Worm (Caenorhabditis elegans): ENCODE results near the gene rsp-3.

The rsp-3 gene

DNA sequence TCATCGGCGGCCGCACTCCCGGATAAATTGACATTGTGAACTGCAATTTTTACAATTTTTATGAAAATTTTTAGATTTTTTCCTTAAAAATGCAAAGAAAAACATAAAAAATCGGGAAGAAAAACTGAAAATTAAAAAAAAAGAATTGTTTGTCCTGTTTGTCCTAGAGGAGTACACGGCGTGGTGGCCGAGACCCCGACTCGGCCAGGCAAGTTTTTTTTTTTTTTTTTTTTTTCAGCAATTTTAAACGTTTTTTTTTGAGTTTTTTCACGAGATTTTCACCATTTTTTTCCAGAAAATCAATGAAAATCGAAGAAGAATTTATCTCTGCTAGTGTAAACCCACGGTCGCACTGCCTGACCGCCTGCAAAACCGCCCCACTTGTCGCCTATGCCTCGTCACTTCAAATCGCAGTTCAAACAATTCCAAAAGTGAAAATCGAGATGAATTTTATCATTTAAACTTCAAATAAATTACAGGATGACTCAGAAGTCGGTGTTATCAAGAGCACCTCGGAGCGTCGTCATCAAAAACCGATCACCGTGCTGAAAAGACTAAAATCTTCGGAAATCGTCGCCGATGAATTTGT lies 14.2 kb downstream of the rsp-3 start, which contains the start of the genes taf-7.2 and elpc-2:
TSS of gene taf-7.2 (minus strand) at position 42 of the 589 bp plus-strand sequence.
TSS of gene elpc-2 (plus strand) at position 296 of the 589 bp plus-strand sequence.
- TF ChIP-seq dao-5 (tag; optimal IDR thresholded peaks at IDR 0.05) (no peak), W03F9.2 (tag; optimal IDR thresholded peaks at IDR 0.05) (peak; percentile 24), him-1 (tag; optimal IDR thresholded peaks at IDR 0.05) (peak; percentile 15)

ce11 chrIII:12668821-12669220 lies 18.9 kb downstream of the rsp-3 start:
- TF ChIP-seq him-1 (tag; optimal IDR thresholded peaks at IDR 0.05) (no peak), dao-5 (tag; optimal IDR thresholded peaks at IDR 0.05) (no peak), W03F9.2 (tag; optimal IDR thresholded peaks at IDR 0.05) (no peak)

ce11 chrIII:12662186-12662585 lies 25.5 kb downstream of the rsp-3 start, which contains the start of gene tpst-1:
Gene tpst-1, minus strand, starts transcription at chrIII:12662286.
- TF ChIP-seq dao-5 (tag; optimal IDR thresholded peaks at IDR 0.05): no peak
- no peak for TF ChIP-seq him-1 (tag; optimal IDR thresholded peaks at IDR 0.05)
- TF ChIP-seq W03F9.2 (tag; optimal IDR thresholded peaks at IDR 0.05): no peak

DNA sequence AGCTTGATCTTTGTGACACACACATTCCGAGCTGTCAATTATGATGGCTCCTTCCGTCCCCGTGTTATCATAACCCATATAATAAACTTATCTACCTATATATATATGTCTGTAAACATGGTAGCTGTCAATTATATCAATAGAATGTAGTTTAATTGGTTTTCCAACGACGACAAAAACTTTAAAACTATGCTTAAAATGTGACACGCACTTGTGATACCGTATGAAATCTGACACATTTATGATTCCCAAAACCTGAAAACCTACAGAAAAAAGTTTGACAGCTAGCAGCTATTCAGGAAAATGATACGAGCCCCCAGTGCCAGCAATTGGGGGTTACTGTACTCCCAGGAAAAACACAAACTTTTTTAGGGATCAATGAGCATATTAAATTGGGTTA lies 29.1 kb downstream of the rsp-3 start:
- TF ChIP-seq dao-5 (tag; optimal IDR thresholded peaks at IDR 0.05) (no peak), W03F9.2 (tag; optimal IDR thresholded peaks at IDR 0.05) (no peak), him-1 (tag; optimal IDR thresholded peaks at IDR 0.05) (no peak)

DNA sequence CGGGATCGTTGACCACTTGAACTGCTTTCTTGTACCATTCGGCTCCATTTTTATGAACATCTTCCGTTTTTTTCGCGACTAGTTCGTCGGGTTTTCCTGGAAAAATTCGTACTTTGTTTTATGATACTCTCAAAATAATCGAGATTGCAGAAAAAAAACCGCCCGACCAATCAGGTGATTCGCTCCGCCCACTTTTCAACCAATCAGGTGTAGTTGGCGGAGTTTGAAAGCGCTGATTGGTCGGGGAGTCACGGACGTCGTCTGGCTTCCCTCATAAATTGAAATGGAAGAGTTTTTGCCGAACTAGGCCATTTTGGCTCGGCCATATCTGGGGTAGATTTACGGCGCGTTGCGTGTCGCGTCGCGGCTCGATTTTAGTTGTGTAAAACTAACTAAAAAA lies 35.1 kb downstream of the rsp-3 start:
- no peak for TF ChIP-seq dao-5 (tag; optimal IDR thresholded peaks at IDR 0.05)
- TF ChIP-seq W03F9.2 (tag; optimal IDR thresholded peaks at IDR 0.05): no peak
- TF ChIP-seq him-1 (tag; optimal IDR thresholded peaks at IDR 0.05): no peak

ce11 chrIII:12651946-12652345 lies 35.8 kb downstream of the rsp-3 start:
- TF ChIP-seq him-1 (tag; optimal IDR thresholded peaks at IDR 0.05) (no peak), dao-5 (tag; optimal IDR thresholded peaks at IDR 0.05) (no peak), W03F9.2 (tag; optimal IDR thresholded peaks at IDR 0.05) (no peak)

ce11 chrIII:12644669-12645068 lies 43.1 kb downstream of the rsp-3 start:
- TF ChIP-seq dao-5 (tag; optimal IDR thresholded peaks at IDR 0.05): no peak

DNA sequence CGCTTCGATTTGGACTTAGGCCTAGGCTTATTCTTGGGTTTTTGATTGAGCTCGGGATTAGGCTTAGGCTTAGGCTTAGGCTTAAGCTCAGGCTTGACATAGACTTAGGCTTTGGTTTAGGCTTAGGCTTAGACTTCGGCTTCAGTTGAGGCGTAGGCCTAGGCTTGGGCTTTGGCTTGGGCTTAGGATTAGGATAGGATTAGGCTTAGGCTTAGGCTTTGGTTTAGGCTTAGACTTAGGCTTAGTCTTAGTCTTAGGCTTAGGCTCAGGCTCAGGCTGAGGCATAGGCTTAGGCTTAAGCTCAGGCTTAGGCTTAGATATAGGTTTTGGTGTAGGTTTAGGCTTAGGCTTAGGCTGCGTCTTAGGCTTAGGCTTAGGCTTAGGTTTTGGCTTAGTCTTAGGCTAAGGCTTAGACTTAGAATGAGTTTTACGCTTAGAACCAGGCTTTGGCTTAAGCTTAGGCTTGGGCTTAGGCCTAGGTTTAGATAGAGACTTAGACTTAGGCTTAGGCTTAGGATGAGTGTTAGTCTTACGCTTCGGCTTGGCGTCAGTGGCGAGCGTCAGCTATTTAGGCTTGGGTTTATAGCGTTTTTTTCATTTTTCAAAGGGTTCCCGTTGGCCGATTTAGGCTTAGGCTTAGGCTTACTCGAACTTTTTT lies 45.1 kb downstream of the rsp-3 start:
- TF ChIP-seq him-1 (tag; optimal IDR thresholded peaks at IDR 0.05) (no peak), dao-5 (tag; optimal IDR thresholded peaks at IDR 0.05) (no peak)

- no peak for TF ChIP-seq him-1 (tag; optimal IDR thresholded peaks at IDR 0.05)
Measured at ce11 chrIII:12640386-12641024, 47.2 kb downstream of the rsp-3 start.

DNA sequence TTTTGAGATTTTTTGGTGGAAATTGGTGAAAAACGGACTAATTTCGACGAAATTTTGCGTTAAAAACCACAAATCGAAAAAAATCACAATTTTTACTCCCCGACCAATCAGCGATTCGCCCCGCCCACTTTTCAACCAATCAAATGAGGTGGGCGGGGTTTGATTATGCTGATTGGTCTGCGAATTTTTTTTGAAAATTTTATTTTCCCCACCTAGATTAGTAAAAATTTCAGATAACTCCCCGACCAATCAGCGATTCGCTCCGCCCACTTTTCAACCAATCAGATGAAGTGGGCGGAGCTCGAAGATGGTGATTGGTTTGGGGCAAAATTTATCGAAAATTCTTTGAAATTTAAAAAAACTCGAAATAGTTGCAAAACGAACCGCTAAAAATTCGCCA lies 48.5 kb downstream of the rsp-3 start:
- no peak for TF ChIP-seq him-1 (tag; optimal IDR thresholded peaks at IDR 0.05)
- TF ChIP-seq W03F9.2 (tag; optimal IDR thresholded peaks at IDR 0.05): no peak
- no peak for TF ChIP-seq dao-5 (tag; optimal IDR thresholded peaks at IDR 0.05)

DNA sequence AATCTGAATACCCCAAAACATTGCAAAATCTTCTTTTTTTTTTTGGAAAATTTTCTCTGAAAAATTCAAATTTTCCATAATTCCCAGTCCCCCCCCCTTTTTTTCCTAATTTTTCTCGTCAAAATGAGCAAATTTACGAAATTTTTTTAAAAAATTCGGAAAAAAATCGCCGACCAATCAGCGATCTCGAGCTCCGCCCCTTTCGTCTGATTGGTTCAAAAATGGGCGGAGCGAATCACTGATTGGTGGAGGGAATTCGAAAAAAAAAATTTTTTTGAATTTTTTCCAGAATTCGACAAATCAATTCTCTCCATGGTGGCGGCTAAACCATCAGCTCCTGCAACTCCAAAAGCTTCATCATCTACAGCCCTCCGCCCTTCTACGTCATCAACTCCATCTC lies 49.1 kb downstream of the rsp-3 start:
- TF ChIP-seq W03F9.2 (tag; optimal IDR thresholded peaks at IDR 0.05): no peak
- no peak for TF ChIP-seq him-1 (tag; optimal IDR thresholded peaks at IDR 0.05)
- no peak for TF ChIP-seq dao-5 (tag; optimal IDR thresholded peaks at IDR 0.05)

Data from whole organism, L4/young adult.